Worm (Caenorhabditis elegans) whole organism, L1 larva: ENCODE results near the gene arf-5.

ENCODE experiments used
- C04F5.9 ChIP-seq: sonication (generic microtip); optimal IDR thresholded peaks from 2 replicates; lab custom pipeline; 2016; ENCODE audit warnings: missing genetic modification characterization, missing compliant biosample characterization
- C16A3.4 ChIP-seq: fragments of 150-350 bp; optimal IDR thresholded peaks from 2 replicates; lab custom pipeline; 2014; ENCODE audit warnings: missing biosample characterization, missing genetic modification characterization
- F16B12.6 ChIP-seq: fragments of 150-350 bp; optimal IDR thresholded peaks from 2 replicates; lab custom pipeline; 2014; ENCODE audit warnings: missing biosample characterization, missing genetic modification characterization
- blmp-1 ChIP-seq: fragments of 150-350 bp; optimal IDR thresholded peaks from 2 replicates; lab custom pipeline; 2014; ENCODE audit warnings: missing biosample characterization, missing genetic modification characterization
- ceh-63 ChIP-seq: fragments of 200-800 bp; sonication (Bioruptor generic); optimal IDR thresholded peaks from 2 replicates; lab custom pipeline; 2018; ENCODE audit warnings: mild to moderate bottlenecking, missing genetic modification characterization, missing compliant biosample characterization
- ceh-8 ChIP-seq: fragments of 200-800 bp; sonication (Bioruptor generic); optimal IDR thresholded peaks from 2 replicates; lab custom pipeline; 2018; ENCODE audit warnings: mild to moderate bottlenecking, missing genetic modification characterization, moderate library complexity, missing compliant biosample characterization
- dpl-1 ChIP-seq, 3 experiments: fragments of 150-350 bp in 2 of 3; sonication (generic microtip) in 1 of 3; optimal IDR thresholded peaks; 2 replicates each; lab custom pipeline; 2014 to 2017; ENCODE audit warnings: missing biosample characterization in 3 of 3, missing genetic modification characterization in 3 of 3, missing genetic modification reagents in 3 of 3
- efl-1 ChIP-seq, 4 experiments: fragments of 150-350 bp; optimal IDR thresholded peaks in 3 of 4; peaks in 1 of 4; 1 replicate in 1 of 4; 2 replicates in 3 of 4; lab custom pipeline; 2014; ENCODE audit warnings: missing biosample characterization in 2 of 4, missing genetic modification characterization in 2 of 4, missing genetic modification reagents in 2 of 4
- elt-2 ChIP-seq: sonication (generic microtip); optimal IDR thresholded peaks from 2 replicates; lab custom pipeline; 2016; ENCODE audit warnings: missing genetic modification characterization, mild to moderate bottlenecking, inconsistent platforms, missing compliant biosample characterization, missing genetic modification reagents
- elt-3 ChIP-seq, 6 experiments: fragments of 150-350 bp in 1 of 6; sonication (generic microtip); optimal IDR thresholded peaks; 2 replicates each; lab custom pipeline; 2017 to 2018; ENCODE audit warnings: missing biosample characterization in 6 of 6, missing genetic modification characterization in 6 of 6, inconsistent platforms in 1 of 6
- fkh-10 ChIP-seq: sonication (generic microtip); optimal IDR thresholded peaks from 2 replicates; lab custom pipeline; 2017; ENCODE audit warnings: missing biosample characterization, missing genetic modification reagents, missing genetic modification characterization
- hlh-4 ChIP-seq: sonication (generic microtip); optimal IDR thresholded peaks from 2 replicates; lab custom pipeline; 2016; ENCODE audit warnings: mild to moderate bottlenecking, missing genetic modification characterization, missing compliant biosample characterization
- hpl-2 ChIP-seq: fragments of 150-350 bp; optimal IDR thresholded peaks from 2 replicates; lab custom pipeline; 2014; ENCODE audit warnings: missing biosample characterization, missing genetic modification reagents, missing genetic modification characterization
- lin-14 ChIP-seq: fragments of 200-800 bp; sonication (Bioruptor generic); optimal IDR thresholded peaks from 2 replicates; lab custom pipeline; 2018; ENCODE audit warnings: mild to moderate bottlenecking, missing genetic modification characterization, moderate library complexity, missing compliant biosample characterization
- lin-15B ChIP-seq: fragments of 150-350 bp; sonication (generic microtip); optimal IDR thresholded peaks from 3 replicates; lab custom pipeline; 2014; ENCODE audit warnings: missing biosample characterization, missing genetic modification characterization
- lsy-2 ChIP-seq, 2 experiments: fragments of 150-350 bp; optimal IDR thresholded peaks; 2 replicates each; lab custom pipeline; 2014; ENCODE audit warnings: missing biosample characterization in 2 of 2, missing genetic modification characterization in 2 of 2
- mab-9 ChIP-seq: fragments of 200-800 bp; sonication (Bioruptor generic); IDR thresholded peaks from 2 replicates; pipeline ENCODE4 v1.3.6; 2022; ENCODE audit warnings: missing genetic modification reagents, missing genetic modification characterization, missing compliant biosample characterization
- mep-1 ChIP-seq: fragments of 150-350 bp; optimal IDR thresholded peaks from 2 replicates; lab custom pipeline; 2014; ENCODE audit warnings: missing biosample characterization, missing genetic modification characterization
- nhr-19 ChIP-seq: fragments of 200-800 bp; sonication (Bioruptor generic); conservative IDR thresholded peaks from 2 replicates; pipeline ENCODE4 v1.3.6; 2022; ENCODE audit warnings: missing genetic modification characterization, missing compliant biosample characterization
- nhr-237 ChIP-seq: fragments of 150-350 bp; optimal IDR thresholded peaks from 2 replicates; lab custom pipeline; 2014; ENCODE audit warnings: missing biosample characterization, missing genetic modification characterization
- nhr-71 ChIP-seq: sonication (generic microtip); optimal IDR thresholded peaks from 2 replicates; lab custom pipeline; 2016; ENCODE audit warnings: mild to moderate bottlenecking, missing genetic modification characterization, moderate library complexity, missing compliant biosample characterization
- nhr-77 ChIP-seq: fragments of 150-350 bp; optimal IDR thresholded peaks from 2 replicates; lab custom pipeline; 2014; ENCODE audit warnings: missing biosample characterization, missing genetic modification characterization
- nhr-84 ChIP-seq: sonication (generic microtip); optimal IDR thresholded peaks from 2 replicates; lab custom pipeline; 2017; ENCODE audit warnings: missing biosample characterization, missing genetic modification characterization
- nhr-85 ChIP-seq: sonication (generic microtip); peaks from one replicate; lab custom pipeline; 2016; ENCODE audit warnings: missing genetic modification characterization, inconsistent platforms, missing compliant biosample characterization
- pag-3 ChIP-seq: sonication (generic microtip); optimal IDR thresholded peaks from 2 replicates; lab custom pipeline; 2017; ENCODE audit warnings: missing genetic modification characterization, mild to moderate bottlenecking, missing compliant biosample characterization, antibody characterized with exemption, borderline replicate concordance; ENCODE audit not compliant: insufficient read depth
- pqm-1 ChIP-seq: sonication (generic microtip); optimal IDR thresholded peaks from 3 replicates; lab custom pipeline; 2017; ENCODE audit warnings: missing biosample characterization, missing genetic modification characterization
- rnt-1 ChIP-seq: sonication (generic microtip); optimal IDR thresholded peaks from 2 replicates; lab custom pipeline; 2016; ENCODE audit warnings: mild to moderate bottlenecking, missing genetic modification characterization, moderate library complexity, missing compliant biosample characterization
- skn-1 ChIP-seq: fragments of 150-350 bp; optimal IDR thresholded peaks from 2 replicates; lab custom pipeline; 2014; ENCODE audit warnings: missing biosample characterization, missing genetic modification characterization
- sup-37 ChIP-seq: fragments of 200-800 bp; sonication (Bioruptor generic); optimal IDR thresholded peaks from 2 replicates; lab custom pipeline; 2018; ENCODE audit warnings: mild to moderate bottlenecking, missing genetic modification characterization, missing compliant biosample characterization
- tlp-1 ChIP-seq: fragments of 150-350 bp; optimal IDR thresholded peaks from 2 replicates; lab custom pipeline; 2014; ENCODE audit warnings: missing biosample characterization, missing genetic modification characterization
- unc-30 ChIP-seq: sonication (generic microtip); optimal IDR thresholded peaks from 2 replicates; lab custom pipeline; 2017; ENCODE audit warnings: missing biosample characterization, missing genetic modification characterization
- unc-86 ChIP-seq: sonication (generic microtip); optimal IDR thresholded peaks from 2 replicates; lab custom pipeline; 2016; ENCODE audit warnings: missing genetic modification characterization, missing compliant biosample characterization
- zip-4 ChIP-seq: fragments of 200-800 bp; sonication (Bioruptor generic); optimal IDR thresholded peaks from 2 replicates; lab custom pipeline; 2018; ENCODE audit warnings: mild to moderate bottlenecking, missing genetic modification characterization, moderate library complexity, missing compliant biosample characterization

The arf-5 gene

DNA sequence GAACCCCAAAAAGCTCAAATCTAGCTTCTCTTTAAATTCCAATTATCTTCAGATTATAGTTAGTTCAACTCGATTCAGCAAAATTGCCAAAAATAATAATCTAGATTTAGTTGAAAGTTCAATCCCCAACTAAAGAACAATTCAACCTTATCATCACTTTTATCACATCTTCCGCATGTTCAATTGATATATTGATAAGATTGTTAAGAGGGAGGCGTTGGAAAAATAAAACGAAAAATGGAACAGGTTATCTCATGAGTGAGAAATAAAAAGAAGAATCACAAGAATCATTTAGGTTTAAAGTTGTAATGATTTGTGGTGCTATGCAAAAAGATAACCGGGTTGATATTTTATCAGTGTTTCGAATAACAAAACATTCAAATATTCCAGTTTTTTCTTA, 3.4 kb downstream of the arf-5 start:
- peak in 5 of 6 experiments; percentile 31 to 99 (median 85) for TF ChIP-seq elt-3 (tag; optimal IDR thresholded peaks at IDR 0.05; lab: Kevin White, UChicago)
- peak; percentile 55 for TF ChIP-seq blmp-1 (tag; lab: Kevin White, UChicago)
- TF ChIP-seq mab-9: no peak
- peak; percentile 2 for TF ChIP-seq elt-2 (tag; lab: Kevin White, UChicago)

DNA sequence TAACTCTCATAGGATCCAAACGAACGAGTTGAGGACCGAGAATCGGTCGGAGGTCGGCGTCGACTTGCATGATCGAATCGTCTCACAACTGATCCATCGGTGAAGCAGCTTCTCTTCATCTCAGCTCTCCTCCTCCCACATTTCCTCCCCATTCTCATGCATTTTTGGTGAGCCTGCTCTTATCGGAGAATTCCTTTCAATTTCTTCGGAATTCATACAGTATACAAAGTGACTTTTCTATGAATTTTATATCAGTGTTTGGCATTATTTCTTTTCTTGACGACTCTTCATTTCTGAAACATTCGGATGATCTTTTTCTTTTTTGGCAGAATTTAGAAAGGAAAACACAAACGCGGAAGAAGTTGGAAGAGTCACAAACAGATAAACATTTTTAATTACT, 4.8 kb downstream of the arf-5 start, which contains the start of gene mec-17:
mec-17 (minus strand) TSS at position 101 of the 400 bp plus-strand sequence.
- TF ChIP-seq lin-14 (GFP tag; lab: Kevin White, UChicago): no peak
- no peak for TF ChIP-seq lsy-2 (tag; optimal IDR thresholded peaks at IDR 0.05; lab: Kevin White, UChicago)
- no peak for TF ChIP-seq pqm-1 (tag; lab: Kevin White, UChicago)
- TF ChIP-seq rnt-1 (tag; lab: Kevin White, UChicago): no peak
- no peak for TF ChIP-seq F16B12.6
- TF ChIP-seq dpl-1 (GFP tag; optimal IDR thresholded peaks at IDR 0.05; lab: Kevin White, UChicago): no peak
- no peak for TF ChIP-seq nhr-71 (tag; lab: Kevin White, UChicago)
- no peak for TF ChIP-seq nhr-19 (GFP tag; lab: Robert Waterston, UW)
- no peak for TF ChIP-seq ceh-8 (GFP tag; lab: Kevin White, UChicago)
- TF ChIP-seq, all 84 proteins: peak for 0

DNA sequence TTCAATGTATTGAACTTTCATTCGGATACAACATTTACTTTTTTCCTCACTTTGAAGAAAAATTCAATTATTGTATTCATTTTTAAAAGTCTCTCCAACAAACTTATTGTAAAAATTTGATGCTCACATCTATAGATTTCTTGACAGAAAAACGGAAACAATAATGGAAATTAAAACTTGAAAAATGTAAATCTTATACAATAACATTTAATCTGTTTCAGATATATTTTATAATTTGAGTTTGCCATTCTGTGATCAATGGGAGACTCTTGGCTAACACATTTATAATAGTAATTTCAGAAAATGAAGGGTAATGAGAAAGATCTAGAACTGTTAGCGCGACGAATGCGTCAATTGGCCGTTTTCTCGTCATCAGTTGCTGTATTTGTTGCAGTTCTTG, 6.1 kb downstream of the arf-5 start, which contains the start of gene col-115:
col-115 (plus strand) TSS at position 301 of the 400 bp plus-strand sequence.
- TF ChIP-seq pag-3 (tag; lab: Kevin White, UChicago) (no peak), skn-1 (tag; lab: Kevin White, UChicago) (no peak), mep-1 (tag; lab: Kevin White, UChicago) (no peak), C16A3.4 (no peak), nhr-237 (no peak), F16B12.6 (no peak), lsy-2 (tag; optimal IDR thresholded peaks at IDR 0.05; lab: Kevin White, UChicago) (no peak), nhr-84 (tag; lab: Kevin White, UChicago) (no peak), sup-37 (no peak), unc-30 (no peak), unc-86 (no peak), hpl-2 (GFP tag; lab: Kevin White, UChicago) (no peak), zip-4 (GFP tag; lab: Kevin White, UChicago) (no peak), fkh-10 (GFP tag; lab: Kevin White, UChicago) (no peak)
- TF ChIP-seq, all 84 proteins: peak for 0

DNA sequence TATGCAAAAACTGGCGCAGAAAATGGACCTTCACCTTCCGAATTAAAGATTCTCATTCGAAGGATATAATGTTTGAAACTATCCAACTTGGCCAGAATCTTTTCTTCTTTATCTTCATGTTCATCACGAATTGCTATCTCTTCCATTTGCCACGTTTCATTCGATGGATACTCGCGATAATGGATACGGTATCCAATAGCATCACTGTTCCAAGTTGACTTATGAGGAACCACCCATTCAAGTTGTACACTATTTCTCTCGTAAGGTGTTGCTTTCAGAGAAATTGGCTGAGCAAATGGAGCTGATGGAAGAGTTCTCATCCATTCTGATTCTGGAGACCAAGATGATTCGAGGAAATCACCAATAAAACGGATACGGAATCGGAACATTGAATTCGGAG, 12.4 kb downstream of the arf-5 start:
- TF ChIP-seq ceh-63 (no peak), efl-1 (optimal IDR thresholded peaks at IDR 0.05; lab: Kevin White, UChicago) (no peak), efl-1 (GFP tag; optimal IDR thresholded peaks at IDR 0.05 in 1 of 2; lab: Kevin White, UChicago) (peak in 1 of 2 experiments; percentile 51)
- TF ChIP-seq, all 84 proteins: peak for 1

DNA sequence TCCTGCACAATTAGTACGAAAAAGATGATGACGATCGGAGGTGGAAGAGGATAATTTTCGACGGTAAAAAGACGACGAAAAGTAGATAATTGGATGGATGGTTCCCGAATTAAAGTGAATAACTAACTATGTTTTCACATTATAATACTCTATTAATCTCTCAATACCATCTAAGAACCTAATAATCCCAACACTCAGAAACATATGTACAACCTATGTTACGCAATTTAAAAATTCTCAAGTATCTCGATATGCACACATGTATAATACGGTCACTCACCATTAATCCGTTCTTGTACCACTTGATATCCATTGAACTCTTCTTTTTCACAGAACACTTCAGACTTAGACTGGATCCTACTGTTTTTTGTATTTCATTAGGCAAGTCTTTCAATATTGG, 18.4 kb downstream of the arf-5 start:
- TF ChIP-seq nhr-85 (tag; lab: Kevin White, UChicago) (peak; percentile 75), nhr-77 (tag; lab: Kevin White, UChicago) (no peak), blmp-1 (tag; lab: Kevin White, UChicago) (peak; percentile 43), elt-3 (tag; optimal IDR thresholded peaks at IDR 0.05; lab: Kevin White, UChicago) (no peak)
- TF ChIP-seq, all 84 proteins: peak for 2

DNA sequence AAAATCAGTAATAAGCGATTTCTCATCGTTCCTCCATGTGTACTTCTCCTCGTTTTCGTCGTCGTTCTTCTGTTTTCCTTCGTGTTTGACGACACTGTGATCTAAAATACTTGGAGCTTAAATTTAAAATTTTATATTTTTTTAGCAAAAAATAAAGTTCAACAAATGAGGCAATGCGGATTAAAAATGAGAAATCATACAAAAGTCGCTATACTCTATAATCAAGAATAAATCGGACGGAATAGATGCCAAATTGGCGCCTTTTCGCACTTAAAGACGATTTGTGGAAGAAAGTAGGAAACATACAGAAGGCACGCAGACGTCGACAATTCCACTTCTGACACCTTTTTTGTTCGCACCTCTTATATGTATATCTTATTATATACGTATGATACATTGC, 21.7 kb downstream of the arf-5 start, which contains the start of gene rig-4:
rig-4 (minus strand) TSS at position 101 of the 400 bp plus-strand sequence.
- TF ChIP-seq C04F5.9 (tag; lab: Kevin White, UChicago): no peak
- TF ChIP-seq mab-9: no peak
- TF ChIP-seq hlh-4: no peak
- no peak for TF ChIP-seq tlp-1 (tag; lab: Kevin White, UChicago)
- no peak for TF ChIP-seq lin-15B (tag; lab: Kevin White, UChicago)
